Fruit fly (Drosophila melanogaster): ENCODE data around the gene Hr39.

Hr39 gene

dm6 chr2L:21247967-21248366, 10.9 kb downstream of the Hr39 start:
- TF ChIP-seq btn (GFP tag; optimal IDR thresholded peaks at IDR 0.05) (no peak), CG7963 (GFP tag; IDR thresholded peaks at IDR 0.05; ENCODE audit: partially characterized antibody) (no peak), Mad (GFP tag; optimal IDR thresholded peaks at IDR 0.05) (no peak), CG7786 (GFP tag; optimal IDR thresholded peaks at IDR 0.05) (no peak), Hsf (GFP tag; optimal IDR thresholded peaks at IDR 0.05) (no peak), NFAT (GFP tag; IDR thresholded peaks at IDR 0.05) (no peak), CG8089 (GFP tag; optimal IDR thresholded peaks at IDR 0.05) (no peak), CG3847 (GFP tag; IDR thresholded peaks at IDR 0.05) (no peak), CG17802 (tag; optimal IDR thresholded peaks at IDR 0.05) (no peak), Blimp-1 (GFP tag; optimal IDR thresholded peaks at IDR 0.05) (no peak), Deaf1 (tag; optimal IDR thresholded peaks at IDR 0.05) (peak; percentile 62), CG6683 (GFP tag; optimal IDR thresholded peaks at IDR 0.05) (no peak), sqz (GFP tag; optimal IDR thresholded peaks at IDR 0.05) (peak; percentile 54), abd-A (tag; optimal IDR thresholded peaks at IDR 0.05) (peak; percentile 72), fd102C (GFP tag; optimal IDR thresholded peaks at IDR 0.05) (no peak), gce (GFP tag; IDR thresholded peaks at IDR 0.05) (no peak), CG13894 (tag; optimal IDR thresholded peaks at IDR 0.05) (peak; percentile 32)

- peak; percentile 68 for TF ChIP-seq Ets65A (GFP tag)
- TF ChIP-seq CG2199 (GFP tag; IDR thresholded peaks at IDR 0.05), result peak; percentile 72; the same call in 1 of the 3 replicates
- no peak for TF ChIP-seq NC2α (GFP tag; optimal IDR thresholded peaks at IDR 0.05)
- peak; percentile 7 for TF ChIP-seq Deaf1 (tag; optimal IDR thresholded peaks at IDR 0.05)
Observed at dm6 chr2L:21248877-21249276, 11.8 kb downstream of the Hr39 start.

dm6 chr2L:21250519-21251336, 13.7 kb downstream of the Hr39 start:
- no peak for TF ChIP-seq h (optimal IDR thresholded peaks at IDR 0.05)
- no peak for TF ChIP-seq dan (GFP tag; IDR thresholded peaks at IDR 0.05)
- TF ChIP-seq CG2199 (GFP tag; IDR thresholded peaks at IDR 0.05), result peak; percentile 88
- no peak for TF ChIP-seq ase (GFP tag; IDR thresholded peaks at IDR 0.05)
- peak; percentile 17 for TF ChIP-seq CG17829 (tag; optimal IDR thresholded peaks at IDR 0.05)
- TF ChIP-seq CG13624 (GFP tag; optimal IDR thresholded peaks at IDR 0.05), result peak; percentile 41
- peak; percentile 35; the same call in 1 of the 2 replicates for TF ChIP-seq unc-4 (GFP tag; IDR thresholded peaks at IDR 0.05; ENCODE audit: partially characterized antibody)
- TF ChIP-seq crol (GFP tag; IDR thresholded peaks at IDR 0.05), result peak; percentile 94; the same call in 1 of the 2 replicates
- 0 out of 2 replicates have a peak, but pooled peaks have one; percentile 16 for TF ChIP-seq CG6689 (GFP tag; IDR thresholded peaks at IDR 0.05)
- TF ChIP-seq CG15011 (GFP tag; optimal IDR thresholded peaks at IDR 0.05), result no peak
- TF ChIP-seq CG3995 (GFP tag; optimal IDR thresholded peaks at IDR 0.05), result no peak
- TF ChIP-seq nom (GFP tag; optimal IDR thresholded peaks at IDR 0.05), result peak; percentile 49
- TF ChIP-seq psq (GFP tag; optimal IDR thresholded peaks at IDR 0.05), result peak; percentile 69
- TF ChIP-seq CG33557 (GFP tag; optimal IDR thresholded peaks at IDR 0.05), result no peak
- peak; percentile 88 for TF ChIP-seq Adf1 (GFP tag; IDR thresholded peaks at IDR 0.05)
- peak; percentile 66; the same call in 1 of the 2 replicates for TF ChIP-seq rib (GFP tag; IDR thresholded peaks at IDR 0.05)
- TF ChIP-seq chinmo (GFP tag; IDR thresholded peaks at IDR 0.05; ENCODE audit: partially characterized antibody), result peak; percentile 100
- TF ChIP-seq Side (GFP tag; optimal IDR thresholded peaks at IDR 0.05), result no peak
- no peak for TF ChIP-seq wor (GFP tag; IDR thresholded peaks at IDR 0.05)
- TF ChIP-seq cg (GFP tag; optimal IDR thresholded peaks at IDR 0.05), result peak; percentile 96
- TF ChIP-seq CG10274 (GFP tag; optimal IDR thresholded peaks at IDR 0.05), result no peak
- peak; percentile 68 for TF ChIP-seq CG34376 (GFP tag; optimal IDR thresholded peaks at IDR 0.05)
- peak; percentile 72 for TF ChIP-seq CG12155 (GFP tag; optimal IDR thresholded peaks at IDR 0.05)
- TF ChIP-seq stc (GFP tag; IDR thresholded peaks at IDR 0.05), result no peak
- no peak for TF ChIP-seq sima (GFP tag; optimal IDR thresholded peaks at IDR 0.05)
- TF ChIP-seq CG31441 (GFP tag; IDR thresholded peaks at IDR 0.05), result no peak
- peak; percentile 92 for TF ChIP-seq Deaf1 (tag; optimal IDR thresholded peaks at IDR 0.05)
- TF ChIP-seq unpg (GFP tag; optimal IDR thresholded peaks at IDR 0.05), result no peak
- TF ChIP-seq CG15479 (GFP tag; optimal IDR thresholded peaks at IDR 0.05), result peak; percentile 46
